Fruit fly (Drosophila melanogaster) whole organism, embryonic: ENCODE data around the gene Ilk.

Experiments used
- Atf6 ChIP-seq: fragments of 200-800 bp; sonication (Bioruptor generic); IDR thresholded peaks from 2 replicates; pipeline ENCODE4 v1.3.6; 2022; ENCODE audit warnings: missing biosample characterization, missing genetic modification characterization
- Blimp-1 ChIP-seq: fragments of 200-800 bp; sonication (Bioruptor generic); optimal IDR thresholded peaks from 3 replicates; lab custom pipeline; 2018; ENCODE audit warnings: missing biosample characterization, missing genetic modification characterization, mild to moderate bottlenecking, moderate library complexity, missing genetic modification reagents
- CG11560 ChIP-seq: fragments of 200-800 bp; sonication (Bioruptor generic); IDR thresholded peaks from 3 replicates; pipeline ENCODE4 v1.3.6; 2022; ENCODE audit warnings: missing biosample characterization, missing genetic modification characterization
- CG11695 ChIP-seq: fragments of 200-800 bp; sonication (Bioruptor generic); IDR thresholded peaks from 3 replicates; pipeline ENCODE4 v1.3.6; 2022; ENCODE audit warnings: missing biosample characterization, missing genetic modification characterization
- CG11696 ChIP-seq: fragments of 200-800 bp; sonication (Bioruptor generic); IDR thresholded peaks from 2 replicates; pipeline ENCODE4 v1.3.6; 2022; ENCODE audit warnings: missing biosample characterization, missing genetic modification characterization
- CG12104 ChIP-seq: fragments of 200-800 bp; sonication (Bioruptor generic); optimal IDR thresholded peaks from 3 replicates; lab custom pipeline; 2016; ENCODE audit warnings: missing biosample characterization, missing genetic modification characterization
- CG12659 ChIP-seq: fragments of 200-800 bp; sonication (Bioruptor generic); optimal IDR thresholded peaks from 3 replicates; lab custom pipeline; 2017; ENCODE audit warnings: mild to moderate bottlenecking, missing biosample characterization, missing genetic modification reagents, missing genetic modification characterization
- CG14667 ChIP-seq: fragments of 200-800 bp; sonication (Bioruptor generic); IDR thresholded peaks from 2 replicates; pipeline ENCODE4 v1.3.6; 2022; ENCODE audit warnings: missing biosample characterization, missing genetic modification characterization
- CG1792 ChIP-seq: fragments of 200-800 bp; sonication (Bioruptor generic); optimal IDR thresholded peaks from 2 replicates; lab custom pipeline; 2016; ENCODE audit warnings: missing biosample characterization, missing genetic modification characterization
- CG18011 ChIP-seq: fragments of 200-800 bp; sonication (Bioruptor generic); optimal IDR thresholded peaks from 2 replicates; lab custom pipeline; 2017; ENCODE audit warnings: missing biosample characterization, missing genetic modification characterization, mild to moderate bottlenecking, moderate library complexity, missing genotype
- CG18619 ChIP-seq: fragments of 200-800 bp; sonication (Bioruptor generic); optimal IDR thresholded peaks from 3 replicates; lab custom pipeline; 2017; ENCODE audit warnings: missing biosample characterization, mild to moderate bottlenecking, missing genetic modification characterization
- CG2202 ChIP-seq: fragments of 200-800 bp; sonication (Bioruptor generic); optimal IDR thresholded peaks from 2 replicates; lab custom pipeline; 2018; ENCODE audit warnings: missing biosample characterization, mild to moderate bottlenecking, missing genetic modification characterization
- CG2889 ChIP-seq: fragments of 200-800 bp; sonication (Bioruptor generic); IDR thresholded peaks from 3 replicates; pipeline ENCODE4 v1.3.6; 2022; ENCODE audit warnings: missing biosample characterization, missing genetic modification characterization
- CG3281 ChIP-seq: fragments of 200-800 bp; sonication (Bioruptor generic); optimal IDR thresholded peaks from 3 replicates; lab custom pipeline; 2017; ENCODE audit warnings: missing biosample characterization, mild to moderate bottlenecking, missing genetic modification characterization
- CG43689 ChIP-seq: fragments of 200-800 bp; sonication (Bioruptor generic); IDR thresholded peaks from 2 replicates; pipeline ENCODE4 v1.3.6; 2022; ENCODE audit warnings: missing biosample characterization, missing genetic modification characterization
- CG4820 ChIP-seq: fragments of 200-800 bp; sonication (Bioruptor generic); optimal IDR thresholded peaks from 3 replicates; lab custom pipeline; 2016; ENCODE audit warnings: missing biosample characterization, missing genetic modification characterization
- CG5245 ChIP-seq: fragments of 200-800 bp; sonication (Bioruptor generic); optimal IDR thresholded peaks from 3 replicates; lab custom pipeline; 2016; ENCODE audit warnings: missing biosample characterization, missing genetic modification characterization
- CG6175 ChIP-seq: fragments of 200-800 bp; sonication (Bioruptor generic); IDR thresholded peaks from 3 replicates; pipeline ENCODE4 v1.3.6; 2022; ENCODE audit warnings: missing biosample characterization, missing genetic modification characterization
- CG8924 ChIP-seq: fragments of 200-800 bp; optimal IDR thresholded peaks from 3 replicates; lab custom pipeline; 2019; ENCODE audit warnings: missing biosample characterization, mild to moderate bottlenecking, missing genetic modification characterization, moderate library complexity
- Dbx ChIP-seq: fragments of 200-800 bp; sonication (Bioruptor generic); IDR thresholded peaks from 3 replicates; pipeline ENCODE4 v1.3.6; 2022; ENCODE audit warnings: missing biosample characterization, missing genetic modification characterization
- Dip3 ChIP-seq: fragments of 200-800 bp; sonication (Bioruptor generic); optimal IDR thresholded peaks from 3 replicates; lab custom pipeline; 2016; ENCODE audit warnings: missing biosample characterization, missing genetic modification characterization
- Doc3 ChIP-seq: fragments of 200-800 bp; sonication (Bioruptor generic); IDR thresholded peaks from 3 replicates; pipeline ENCODE4 v1.3.6; 2022; ENCODE audit warnings: missing biosample characterization, missing genetic modification characterization; ENCODE audit not compliant: partially characterized antibody
- Dp ChIP-seq: fragments of 200-800 bp; sonication (Bioruptor generic); optimal IDR thresholded peaks from 2 replicates; lab custom pipeline; 2018; ENCODE audit warnings: missing biosample characterization, mild to moderate bottlenecking, missing genetic modification characterization, moderate library complexity
- Lhr ChIP-seq: fragments of 200-800 bp; sonication (Bioruptor generic); optimal IDR thresholded peaks from 3 replicates; lab custom pipeline; 2017; ENCODE audit warnings: mild to moderate bottlenecking, missing biosample characterization, missing genetic modification reagents, missing genetic modification characterization
- NK7.1 ChIP-seq: fragments of 200-800 bp; sonication (Bioruptor generic); optimal IDR thresholded peaks from 3 replicates; lab custom pipeline; 2016; ENCODE audit warnings: missing biosample characterization, missing genetic modification characterization
- Nf-YB ChIP-seq: fragments of 200-800 bp; sonication (Bioruptor generic); optimal IDR thresholded peaks from 3 replicates; lab custom pipeline; 2019; ENCODE audit warnings: missing biosample characterization, mild to moderate bottlenecking, missing genetic modification characterization, moderate library complexity
- Optix ChIP-seq: fragments of 200-800 bp; sonication (Bioruptor generic); IDR thresholded peaks from 3 replicates; pipeline ENCODE4 v1.3.6; 2022; ENCODE audit warnings: missing biosample characterization, missing genetic modification characterization
- Rfx ChIP-seq: fragments of 200-800 bp; sonication (Bioruptor generic); IDR thresholded peaks from 2 replicates; pipeline ENCODE4 v1.3.6; 2022; ENCODE audit warnings: missing biosample characterization, missing genetic modification characterization
- Sox100B ChIP-seq: fragments of 200-800 bp; sonication (Bioruptor generic); optimal IDR thresholded peaks from 3 replicates; lab custom pipeline; 2018; ENCODE audit warnings: missing biosample characterization, mild to moderate bottlenecking, missing genetic modification characterization
- Sry-β ChIP-seq: fragments of 200-800 bp; sonication (Bioruptor generic); optimal IDR thresholded peaks from 2 replicates; lab custom pipeline; 2018; ENCODE audit warnings: missing biosample characterization, mild to moderate bottlenecking, missing genetic modification characterization, moderate library complexity
- Taf1 ChIP-seq: fragments of 200-800 bp; sonication (Bioruptor generic); IDR thresholded peaks from 2 replicates; pipeline ENCODE4 v1.3.6; 2022; ENCODE audit warnings: missing biosample characterization, missing genetic modification characterization
- az2 ChIP-seq: fragments of 200-800 bp; sonication (Bioruptor generic); optimal IDR thresholded peaks from 3 replicates; lab custom pipeline; 2016; ENCODE audit warnings: missing biosample characterization, missing genetic modification characterization
- bab2 ChIP-seq: fragments of 200-800 bp; sonication (Bioruptor generic); optimal IDR thresholded peaks from 2 replicates; lab custom pipeline; 2016; ENCODE audit warnings: missing biosample characterization, missing genetic modification characterization
- corto ChIP-seq: fragments of 200-800 bp; sonication (Bioruptor generic); optimal IDR thresholded peaks from 2 replicates; lab custom pipeline; 2016; ENCODE audit warnings: missing biosample characterization, mild to moderate bottlenecking, missing genetic modification characterization, moderate library complexity
- fd96Cb ChIP-seq: fragments of 200-800 bp; sonication (Bioruptor generic); optimal IDR thresholded peaks from 2 replicates; lab custom pipeline; 2018; ENCODE audit warnings: missing biosample characterization, mild to moderate bottlenecking, missing genetic modification characterization, moderate library complexity
- gce ChIP-seq: fragments of 200-800 bp; sonication (Bioruptor generic); IDR thresholded peaks from 3 replicates; pipeline ENCODE4 v1.3.6; 2022; ENCODE audit warnings: missing biosample characterization, missing genetic modification characterization
- gro ChIP-seq: fragments of 200-800 bp; sonication (Bioruptor generic); optimal IDR thresholded peaks from 2 replicates; lab custom pipeline; 2016; ENCODE audit warnings: missing biosample characterization, missing genetic modification characterization
- hth ChIP-seq: fragments of >200 bp; optimal IDR thresholded peaks from 2 replicates; lab custom pipeline; 2017; ENCODE audit warnings: inconsistent platforms
- kay ChIP-seq: fragments of 200-800 bp; sonication (Bioruptor generic); optimal IDR thresholded peaks from 2 replicates; lab custom pipeline; 2016; ENCODE audit warnings: missing biosample characterization, missing genetic modification characterization
- ken ChIP-seq: fragments of 200-800 bp; sonication (Bioruptor generic); IDR thresholded peaks from 3 replicates; pipeline ENCODE4 v1.3.6; 2022; ENCODE audit warnings: missing biosample characterization, missing genetic modification characterization
- nom ChIP-seq: fragments of 200-800 bp; sonication (Bioruptor generic); optimal IDR thresholded peaks from 2 replicates; lab custom pipeline; 2017; ENCODE audit warnings: missing biosample characterization, missing genetic modification characterization, mild to moderate bottlenecking, moderate library complexity, missing genetic modification reagents
- p53 ChIP-seq: fragments of 200-800 bp; sonication (Bioruptor generic); optimal IDR thresholded peaks from 2 replicates; lab custom pipeline; 2016; ENCODE audit warnings: missing biosample characterization, missing genetic modification characterization
- pita ChIP-seq: fragments of 200-800 bp; sonication (Bioruptor generic); optimal IDR thresholded peaks from 2 replicates; lab custom pipeline; 2017; ENCODE audit warnings: missing biosample characterization, mild to moderate bottlenecking, missing genetic modification characterization
- sd ChIP-seq: fragments of 200-800 bp; sonication (Bioruptor generic); optimal IDR thresholded peaks from 3 replicates; lab custom pipeline; 2018; ENCODE audit warnings: missing biosample characterization, mild to moderate bottlenecking, missing genetic modification characterization, moderate library complexity
- stwl ChIP-seq: fragments of 200-800 bp; sonication (Bioruptor generic); optimal IDR thresholded peaks from 3 replicates; lab custom pipeline; 2018; ENCODE audit warnings: missing biosample characterization, mild to moderate bottlenecking, missing genetic modification characterization, moderate library complexity
- sug ChIP-seq: fragments of 200-800 bp; optimal IDR thresholded peaks from 2 replicates; lab custom pipeline; 2019; ENCODE audit warnings: missing biosample characterization, mild to moderate bottlenecking, missing genetic modification characterization, moderate library complexity
- tap ChIP-seq: fragments of 200-800 bp; optimal IDR thresholded peaks from 3 replicates; lab custom pipeline; 2019; ENCODE audit warnings: missing biosample characterization, mild to moderate bottlenecking, missing genetic modification characterization, moderate library complexity
- trem ChIP-seq: fragments of 200-800 bp; optimal IDR thresholded peaks from 3 replicates; lab custom pipeline; 2019; ENCODE audit warnings: missing biosample characterization, mild to moderate bottlenecking, missing genetic modification characterization, moderate library complexity
- ttk ChIP-seq: fragments of 200-800 bp; sonication (Bioruptor generic); IDR thresholded peaks from 2 replicates; pipeline ENCODE4 v2.1.2; 2022; ENCODE audit warnings: missing biosample characterization, missing genetic modification characterization
- yki ChIP-seq: fragments of >200 bp; optimal IDR thresholded peaks from 3 replicates; lab custom pipeline; 2018

The Ilk gene

dm6 chr3L:21204581-21205495 is 11.9 kb upstream of the Ilk start (continued):
- TF ChIP-seq ttk (GFP tag; lab: Robert Waterston, UW) (no peak), CG4820 (GFP tag; lab: Kevin White, UChicago) (no peak), tap (no peak), CG14667 (GFP tag; lab: Robert Waterston, UW) (no peak), CG12659 (GFP tag; lab: Kevin White, UChicago) (peak; percentile 14), sd (peak; percentile 96), Dbx (peak; percentile 6; the same call in 1 of the 3 replicates), Dp (GFP tag; lab: Kevin White, UChicago) (no peak), fd96Cb (no peak), CG8924 (tag; lab: Kevin White, UChicago) (no peak), Blimp-1 (GFP tag; lab: Kevin White, UChicago) (peak; percentile 73), CG43689 (no peak), NK7.1 (GFP tag; lab: Kevin White, UChicago) (no peak), CG1792 (GFP tag; lab: Kevin White, UChicago) (no peak), Sox100B (no peak), CG11696 (GFP tag; lab: Robert Waterston, UW) (no peak), az2 (GFP tag; lab: Kevin White, UChicago) (no peak), gro (GFP tag; lab: Kevin White, UChicago) (peak; percentile 68), corto (GFP tag; lab: Kevin White, UChicago) (no peak), hth (no peak), Nf-YB (GFP tag; lab: Kevin White, UChicago) (no peak), ken (GFP tag; lab: Robert Waterston, UW) (no peak), Dip3 (no peak), CG11695 (GFP tag; lab: Robert Waterston, UW) (no peak), Doc3 (GFP tag; lab: Robert Waterston, UW) (no peak), trem (tag; lab: Kevin White, UChicago) (no peak), kay (no peak), pita (GFP tag; lab: Kevin White, UChicago) (no peak), sug (peak; percentile 94), CG12104 (GFP tag; lab: Kevin White, UChicago) (no peak), Sry-β (GFP tag; lab: Kevin White, UChicago) (no peak), bab2 (peak; percentile 59), CG18619 (no peak), CG6175 (GFP tag; lab: Robert Waterston, UW) (no peak), CG11560 (tag; lab: Robert Waterston, UW) (no peak), CG18011 (GFP tag; lab: Kevin White, UChicago) (no peak), Optix (GFP tag; lab: Robert Waterston, UW) (no peak), gce (GFP tag; lab: Robert Waterston, UW) (peak; percentile 9; the same call in 1 of the 3 replicates), stwl (tag; lab: Kevin White, UChicago) (no peak), CG2889 (no peak), CG2202 (tag; lab: Kevin White, UChicago) (no peak), Lhr (GFP tag; lab: Kevin White, UChicago) (no peak), Atf6 (GFP tag; lab: Robert Waterston, UW) (no peak), CG3281 (no peak), CG5245 (no peak), yki (no peak), nom (GFP tag; lab: Kevin White, UChicago) (no peak), Rfx (peak; percentile 32; the same call in 1 of the 2 replicates), Taf1 (GFP tag; lab: Robert Waterston, UW) (no peak), p53 (GFP tag; lab: Kevin White, UChicago) (peak; percentile 4)
